Fruit fly (Drosophila melanogaster): ENCODE measurements around the gene CG11327.
A peak's percentile ranks its signal among the peaks of the same experiment; 100 is the strongest.

CG11327 gene

dm6 chr2L:6648163-6648628 is 38.3 kb downstream of the CG11327 start (continued):
- TF ChIP-seq CG4730 (GFP tag; IDR thresholded peaks at IDR 0.05): peak; percentile 86
- TF ChIP-seq CG17359 (tag; optimal IDR thresholded peaks at IDR 0.05): peak; percentile 95
- TF ChIP-seq D (optimal IDR thresholded peaks at IDR 0.05): no peak
- peak; percentile 93 for TF ChIP-seq D (GFP tag; optimal IDR thresholded peaks at IDR 0.05)
- TF ChIP-seq CG16863 (GFP tag; optimal IDR thresholded peaks at IDR 0.05): peak; percentile 88
- TF ChIP-seq CG11560 (tag; IDR thresholded peaks at IDR 0.05): peak; percentile 79
- peak; percentile 89 for TF ChIP-seq CG10267 (tag; optimal IDR thresholded peaks at IDR 0.05)
- TF ChIP-seq sens-2 (GFP tag; IDR thresholded peaks at IDR 0.05): peak; percentile 78
- peak; percentile 85 for TF ChIP-seq CG17612 (GFP tag; IDR thresholded peaks at IDR 0.05)
- TF ChIP-seq danr (GFP tag; IDR thresholded peaks at IDR 0.05): peak; percentile 85
- TF ChIP-seq CG12391 (tag; optimal IDR thresholded peaks at IDR 0.05): peak; percentile 98
- peak; percentile 95 for TF ChIP-seq ewg (GFP tag; optimal IDR thresholded peaks at IDR 0.05)
- TF ChIP-seq ttk (GFP tag; IDR thresholded peaks at IDR 0.05): peak; percentile 90
- peak; percentile 87 for TF ChIP-seq CG1647 (GFP tag; optimal IDR thresholded peaks at IDR 0.05)
- peak; percentile 97 for TF ChIP-seq CG13296 (GFP tag; optimal IDR thresholded peaks at IDR 0.05)
- peak; percentile 93 for TF ChIP-seq CG11723 (GFP tag; optimal IDR thresholded peaks at IDR 0.05)
- TF ChIP-seq MBD-R2 (GFP tag; IDR thresholded peaks at IDR 0.05): peak; percentile 79
- TF ChIP-seq chm (GFP tag; IDR thresholded peaks at IDR 0.05): peak; percentile 85
- TF ChIP-seq al (GFP tag; IDR thresholded peaks at IDR 0.05): peak; percentile 91
- TF ChIP-seq CG16779 (GFP tag; IDR thresholded peaks at IDR 0.05): peak; percentile 77
- TF ChIP-seq Dp (GFP tag; optimal IDR thresholded peaks at IDR 0.05): peak; percentile 23
- TF ChIP-seq peb (GFP tag; IDR thresholded peaks at IDR 0.05): peak; percentile 81
- TF ChIP-seq slp2 (GFP tag; optimal IDR thresholded peaks at IDR 0.05): peak; percentile 87
- TF ChIP-seq CG12942 (GFP tag; optimal IDR thresholded peaks at IDR 0.05): peak; percentile 93
- peak; percentile 92 for TF ChIP-seq CG34422 (GFP tag; IDR thresholded peaks at IDR 0.05)
- TF ChIP-seq YL-1 (GFP tag; optimal IDR thresholded peaks at IDR 0.05): peak; percentile 89
- TF ChIP-seq CG16813 (GFP tag; IDR thresholded peaks at IDR 0.05; ENCODE audit: partially characterized antibody): no peak
- peak; percentile 77 to 92 for TF ChIP-seq bsh (GFP tag; optimal IDR thresholded peaks at IDR 0.05)
- peak; percentile 86 for TF ChIP-seq Antp (GFP tag; optimal IDR thresholded peaks at IDR 0.05)
- TF ChIP-seq Taf1 (GFP tag; IDR thresholded peaks at IDR 0.05): peak; percentile 84
- TF ChIP-seq seq (GFP tag; IDR thresholded peaks at IDR 0.05): peak; percentile 96
- peak; percentile 96 for TF ChIP-seq CG2712 (tag; optimal IDR thresholded peaks at IDR 0.05)
- TF ChIP-seq CG13424 (tag; optimal IDR thresholded peaks at IDR 0.05): peak; percentile 97
- peak; percentile 87 for TF ChIP-seq zen (tag; optimal IDR thresholded peaks at IDR 0.05)
- peak; percentile 28 for TF ChIP-seq tll (GFP tag; optimal IDR thresholded peaks at IDR 0.05)
- peak; percentile 67; the same call in 1 of the 2 replicates for TF ChIP-seq ham (GFP tag; IDR thresholded peaks at IDR 0.05)
- peak; percentile 80 for TF ChIP-seq CG11093 (GFP tag; IDR thresholded peaks at IDR 0.05)
- TF ChIP-seq chinmo (GFP tag; IDR thresholded peaks at IDR 0.05; ENCODE audit: partially characterized antibody): no peak
- peak; percentile 96 for TF ChIP-seq BtbVII (GFP tag; optimal IDR thresholded peaks at IDR 0.05)
- TF ChIP-seq CG10274 (GFP tag; optimal IDR thresholded peaks at IDR 0.05): peak; percentile 87
- peak; percentile 95 for TF ChIP-seq Sox100B (GFP tag; optimal IDR thresholded peaks at IDR 0.05)
- TF ChIP-seq CG15073 (GFP tag; optimal IDR thresholded peaks at IDR 0.05): peak; percentile 73
- peak; percentile 76; the same call in 1 of the 2 replicates for TF ChIP-seq CG8765 (GFP tag; IDR thresholded peaks at IDR 0.05)
- no peak; the same call in 1 of the 2 replicates for TF ChIP-seq CG13287 (GFP tag; IDR thresholded peaks at IDR 0.05; ENCODE audit: partially characterized antibody)
- peak; percentile 92 for TF ChIP-seq CG6683 (GFP tag; optimal IDR thresholded peaks at IDR 0.05)
- TF ChIP-seq eve (GFP tag; optimal IDR thresholded peaks at IDR 0.05): no peak
- peak; percentile 80 for TF ChIP-seq ro (GFP tag; IDR thresholded peaks at IDR 0.05)
- TF ChIP-seq CG14014 (GFP tag; IDR thresholded peaks at IDR 0.05): peak; percentile 93
- peak; percentile 88 for TF ChIP-seq jumu (GFP tag; optimal IDR thresholded peaks at IDR 0.05)
- no peak for TF ChIP-seq hb (GFP tag; IDR thresholded peaks at IDR 0.05; ENCODE audit: partially characterized antibody)
- peak; percentile 87 for TF ChIP-seq pb (GFP tag; optimal IDR thresholded peaks at IDR 0.05)

Data from whole organism, embryonic.